Fruit fly (Drosophila melanogaster) whole organism, prepupa: Measurements from ENCODE around the gene Vps13B.

Source experiments
- Blimp-1 ChIP-seq: fragments of 200-800 bp; sonication (Bioruptor generic); optimal IDR thresholded peaks from 3 replicates; lab custom pipeline; 2017; ENCODE audit warnings: missing biosample characterization, missing genetic modification characterization, mild to moderate bottlenecking, moderate library complexity, missing genetic modification reagents
- CG10631 ChIP-seq: fragments of 200-800 bp; sonication (Bioruptor generic); optimal IDR thresholded peaks from 2 replicates; lab custom pipeline; 2016; ENCODE audit warnings: missing biosample characterization, missing genetic modification characterization
- CG10669 ChIP-seq: fragments of 200-800 bp; sonication (Bioruptor generic); optimal IDR thresholded peaks from 3 replicates; lab custom pipeline; 2018; ENCODE audit warnings: missing biosample characterization, mild to moderate bottlenecking, missing genetic modification characterization, moderate library complexity
- CG11294 ChIP-seq: fragments of 200-800 bp; sonication (Bioruptor generic); IDR thresholded peaks from 2 replicates; pipeline ENCODE4 v1.3.6; 2022; ENCODE audit warnings: missing biosample characterization, missing genetic modification characterization
- CG11902 ChIP-seq: fragments of 200-800 bp; sonication (Bioruptor generic); optimal IDR thresholded peaks from 3 replicates; lab custom pipeline; 2016; ENCODE audit warnings: missing biosample characterization, missing genetic modification characterization
- CG15336 ChIP-seq: fragments of 200-800 bp; sonication (Bioruptor generic); IDR thresholded peaks from 2 replicates; pipeline ENCODE4 v1.3.6; 2022; ENCODE audit warnings: missing biosample characterization, missing genetic modification characterization
- CG1621 ChIP-seq: fragments of 200-800 bp; sonication (Bioruptor generic); optimal IDR thresholded peaks from 3 replicates; lab custom pipeline; 2018; ENCODE audit warnings: missing biosample characterization, mild to moderate bottlenecking, missing genetic modification characterization
- CG3032 ChIP-seq: fragments of 200-800 bp; optimal IDR thresholded peaks from 2 replicates; lab custom pipeline; 2019; ENCODE audit warnings: missing biosample characterization, mild to moderate bottlenecking, missing genetic modification characterization, moderate library complexity
- CG3919 ChIP-seq: fragments of 200-800 bp; sonication (Bioruptor generic); optimal IDR thresholded peaks from 3 replicates; lab custom pipeline; 2016; ENCODE audit warnings: missing biosample characterization, missing genetic modification characterization
- CG4318 ChIP-seq: fragments of 200-800 bp; sonication (Bioruptor generic); optimal IDR thresholded peaks from 3 replicates; lab custom pipeline; 2017; ENCODE audit warnings: missing biosample characterization, mild to moderate bottlenecking, missing genetic modification characterization
- CG6163 ChIP-seq: fragments of 200-800 bp; sonication (Bioruptor generic); IDR thresholded peaks from 3 replicates; pipeline ENCODE4 v1.3.6; 2022; ENCODE audit warnings: missing biosample characterization, missing genetic modification characterization
- CG6276 ChIP-seq: fragments of 200-800 bp; sonication (Bioruptor generic); optimal IDR thresholded peaks from 2 replicates; lab custom pipeline; 2017; ENCODE audit warnings: missing biosample characterization, mild to moderate bottlenecking, missing genetic modification characterization
- CG6792 ChIP-seq: fragments of 200-800 bp; sonication (Bioruptor generic); optimal IDR thresholded peaks from 3 replicates; lab custom pipeline; 2016; ENCODE audit warnings: missing biosample characterization, missing genetic modification characterization
- CG6808 ChIP-seq: fragments of 200-800 bp; sonication (Bioruptor generic); optimal IDR thresholded peaks from 3 replicates; lab custom pipeline; 2017; ENCODE audit warnings: missing biosample characterization, missing genetic modification characterization, mild to moderate bottlenecking, moderate library complexity, missing genetic modification reagents
- CG6854 ChIP-seq: fragments of 200-800 bp; sonication (Bioruptor generic); optimal IDR thresholded peaks from 2 replicates; lab custom pipeline; 2017; ENCODE audit warnings: missing biosample characterization, mild to moderate bottlenecking, missing genetic modification characterization
- CG7368 ChIP-seq: fragments of 200-800 bp; sonication (Bioruptor generic); optimal IDR thresholded peaks from 3 replicates; lab custom pipeline; 2016; ENCODE audit warnings: missing biosample characterization, missing genetic modification characterization
- CG8119 ChIP-seq: fragments of 200-800 bp; sonication (Bioruptor generic); IDR thresholded peaks from 3 replicates; pipeline ENCODE4 v1.3.6; 2022; ENCODE audit warnings: missing biosample characterization, missing genetic modification characterization
- CG8319 ChIP-seq: fragments of 200-800 bp; sonication (Bioruptor generic); optimal IDR thresholded peaks from 3 replicates; lab custom pipeline; 2016; ENCODE audit warnings: missing biosample characterization, missing genetic modification characterization
- CG8632 ChIP-seq: fragments of 200-800 bp; sonication (Bioruptor generic); optimal IDR thresholded peaks from 3 replicates; lab custom pipeline; 2016; ENCODE audit warnings: missing biosample characterization, missing genetic modification characterization
- CG9139 ChIP-seq: fragments of 200-800 bp; sonication (Bioruptor generic); optimal IDR thresholded peaks from 3 replicates; lab custom pipeline; 2017; ENCODE audit warnings: missing biosample characterization, mild to moderate bottlenecking, missing genetic modification characterization
- Eip75B ChIP-seq: fragments of 200-800 bp; sonication (Bioruptor generic); optimal IDR thresholded peaks from 3 replicates; lab custom pipeline; 2016; ENCODE audit warnings: missing biosample characterization, missing genetic modification characterization
- Eip78C ChIP-seq: fragments of 200-800 bp; sonication (Bioruptor generic); peaks from one replicate; lab custom pipeline; 2016; ENCODE audit warnings: missing biosample characterization, missing genetic modification characterization
- Eip93F ChIP-seq: fragments of 200-800 bp; sonication (Bioruptor generic); optimal IDR thresholded peaks from 2 replicates; lab custom pipeline; 2016; ENCODE audit warnings: missing biosample characterization, mild to moderate bottlenecking, missing genetic modification characterization
- Ets21C ChIP-seq: fragments of 200-800 bp; sonication (Bioruptor generic); optimal IDR thresholded peaks from 3 replicates; lab custom pipeline; 2016; ENCODE audit warnings: missing biosample characterization, missing genetic modification characterization
- Ets96B ChIP-seq: fragments of 200-800 bp; optimal IDR thresholded peaks from 2 replicates; lab custom pipeline; 2019; ENCODE audit warnings: missing biosample characterization, mild to moderate bottlenecking, missing genetic modification characterization, moderate library complexity
- Hr38 ChIP-seq: sonication (Bioruptor generic); optimal IDR thresholded peaks from 2 replicates; lab custom pipeline; 2016; ENCODE audit warnings: missing biosample characterization, missing genetic modification characterization
- Hr39 ChIP-seq: fragments of 200-800 bp; sonication (Bioruptor generic); optimal IDR thresholded peaks from 2 replicates; lab custom pipeline; 2016; ENCODE audit warnings: missing biosample characterization, missing genetic modification characterization
- Hr4 ChIP-seq: fragments of 200-800 bp; sonication (Bioruptor generic); optimal IDR thresholded peaks from 3 replicates; lab custom pipeline; 2016; ENCODE audit warnings: missing biosample characterization, missing genetic modification characterization
- Lpt ChIP-seq: fragments of 200-800 bp; sonication (Bioruptor generic); optimal IDR thresholded peaks from 3 replicates; lab custom pipeline; 2016; ENCODE audit warnings: missing biosample characterization, missing genetic modification characterization
- Met ChIP-seq: fragments of 200-800 bp; sonication (Bioruptor generic); optimal IDR thresholded peaks from 3 replicates; lab custom pipeline; 2016; ENCODE audit warnings: missing biosample characterization, missing genetic modification characterization
- OdsH ChIP-seq: fragments of 200-800 bp; sonication (Bioruptor generic); optimal IDR thresholded peaks from 3 replicates; lab custom pipeline; 2016; ENCODE audit warnings: missing biosample characterization, missing genetic modification characterization
- Smox ChIP-seq: fragments of 200-800 bp; sonication (Bioruptor generic); optimal IDR thresholded peaks from 3 replicates; lab custom pipeline; 2016; ENCODE audit warnings: missing biosample characterization, missing genetic modification characterization
- Sox102F ChIP-seq: fragments of 200-800 bp; sonication (Bioruptor generic); optimal IDR thresholded peaks from 2 replicates; lab custom pipeline; 2016; ENCODE audit warnings: missing biosample characterization, mild to moderate bottlenecking, missing genetic modification characterization
- Sox14 ChIP-seq: fragments of 200-800 bp; sonication (Bioruptor generic); optimal IDR thresholded peaks from 3 replicates; lab custom pipeline; 2016; ENCODE audit warnings: missing biosample characterization, missing genetic modification characterization
- Sox15 ChIP-seq: fragments of 200-800 bp; sonication (Bioruptor generic); optimal IDR thresholded peaks from 3 replicates; lab custom pipeline; 2016; ENCODE audit warnings: missing biosample characterization, missing genetic modification characterization
- acj6 ChIP-seq: fragments of 200-800 bp; sonication (Bioruptor generic); optimal IDR thresholded peaks from 3 replicates; lab custom pipeline; 2016; ENCODE audit warnings: missing biosample characterization, missing genetic modification characterization
- dac ChIP-seq: fragments of 200-800 bp; sonication (Bioruptor generic); optimal IDR thresholded peaks from 2 replicates; lab custom pipeline; 2017; ENCODE audit warnings: missing biosample characterization, mild to moderate bottlenecking, missing genetic modification characterization
- dsx ChIP-seq: fragments of 200-800 bp; optimal IDR thresholded peaks from 3 replicates; lab custom pipeline; 2019; ENCODE audit warnings: missing biosample characterization, mild to moderate bottlenecking, missing genetic modification characterization, moderate library complexity; ENCODE audit not compliant: poor library complexity, severe bottlenecking
- eg ChIP-seq: fragments of 200-800 bp; sonication (Bioruptor generic); IDR thresholded peaks from 3 replicates; pipeline ENCODE4 v1.3.6; 2022; ENCODE audit warnings: missing biosample characterization, missing genetic modification characterization
- fd59A ChIP-seq: fragments of 200-800 bp; sonication (Bioruptor generic); optimal IDR thresholded peaks from 2 replicates; lab custom pipeline; 2017; ENCODE audit warnings: missing biosample characterization, mild to moderate bottlenecking, missing genetic modification characterization, missing genetic modification reagents
- fd85E ChIP-seq: fragments of 200-800 bp; sonication (Bioruptor generic); optimal IDR thresholded peaks from 3 replicates; lab custom pipeline; 2016; ENCODE audit warnings: missing biosample characterization, missing genetic modification characterization
- pdm3 ChIP-seq: fragments of 200-800 bp; sonication (Bioruptor generic); optimal IDR thresholded peaks from 3 replicates; lab custom pipeline; 2016; ENCODE audit warnings: missing biosample characterization, missing genetic modification characterization
- salr ChIP-seq, 2 experiments: fragments of 200-800 bp; sonication (Bioruptor generic); optimal IDR thresholded peaks; 3 replicates each; lab custom pipeline; 2016 to 2018; ENCODE audit warnings: missing biosample characterization in 2 of 2, missing genetic modification characterization in 2 of 2, mild to moderate bottlenecking in 1 of 2
- svp ChIP-seq: fragments of 200-800 bp; sonication (Bioruptor generic); peaks from one replicate; lab custom pipeline; 2016; ENCODE audit warnings: missing biosample characterization, missing genetic modification characterization
- topi ChIP-seq: fragments of 200-800 bp; sonication (Bioruptor generic); optimal IDR thresholded peaks from 3 replicates; lab custom pipeline; 2016; ENCODE audit warnings: missing biosample characterization, missing genetic modification characterization
- vri ChIP-seq: fragments of 200-800 bp; sonication (Bioruptor generic); optimal IDR thresholded peaks from 3 replicates; lab custom pipeline; 2016; ENCODE audit warnings: missing biosample characterization, mild to moderate bottlenecking, missing genetic modification characterization

The Vps13B gene

DNA sequence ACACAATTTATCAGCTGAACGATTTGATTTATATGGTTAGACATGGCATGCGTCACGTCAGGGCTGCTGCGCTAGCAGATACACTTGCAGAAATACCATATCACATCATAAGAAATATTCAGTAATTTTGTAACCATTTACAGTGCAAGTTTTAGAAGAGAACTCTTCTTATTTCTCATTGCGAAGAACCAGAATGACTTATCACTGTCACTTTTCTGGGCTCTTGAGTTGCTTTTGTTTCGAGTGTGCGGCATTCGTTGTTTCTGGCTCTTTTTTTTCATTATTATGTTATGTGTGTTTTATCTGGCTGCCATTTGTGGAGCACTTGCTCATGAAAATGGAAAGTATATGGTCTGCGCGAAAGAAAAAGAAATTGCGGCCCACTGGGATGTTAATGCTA lies 46.2 kb downstream of the Vps13B start (continued):
- TF ChIP-seq Hr38 (no peak), CG3919 (GFP tag; lab: Kevin White, UChicago) (peak; percentile 30), eg (GFP tag; lab: Robert Waterston, UW) (peak; percentile 89), CG15336 (peak; percentile 87), CG11294 (GFP tag; lab: Robert Waterston, UW) (peak; percentile 67), CG4318 (GFP tag; lab: Kevin White, UChicago) (peak; percentile 74), CG11902 (GFP tag; lab: Kevin White, UChicago) (no peak), Sox102F (GFP tag; lab: Kevin White, UChicago) (no peak), Eip93F (GFP tag; lab: Kevin White, UChicago) (no peak), CG1621 (tag; lab: Kevin White, UChicago) (no peak), vri (GFP tag; lab: Kevin White, UChicago) (no peak), CG6808 (no peak), Lpt (GFP tag; lab: Kevin White, UChicago) (peak; percentile 39), fd59A (GFP tag; lab: Kevin White, UChicago) (no peak), pdm3 (GFP tag; lab: Kevin White, UChicago) (peak; percentile 10), svp (GFP tag; lab: Kevin White, UChicago) (no peak), CG8632 (GFP tag; lab: Kevin White, UChicago) (no peak), CG10631 (GFP tag; lab: Kevin White, UChicago) (peak; percentile 24), CG6792 (GFP tag; lab: Kevin White, UChicago) (no peak), Ets96B (tag; lab: Kevin White, UChicago) (no peak), Eip75B (GFP tag; lab: Kevin White, UChicago) (no peak), CG6163 (GFP tag; lab: Robert Waterston, UW) (peak; percentile 84), topi (GFP tag; lab: Kevin White, UChicago) (no peak), salr (GFP tag; optimal IDR thresholded peaks at IDR 0.05; lab: Kevin White, UChicago) (peak in 1 of 2 experiments; percentile 41)

DNA sequence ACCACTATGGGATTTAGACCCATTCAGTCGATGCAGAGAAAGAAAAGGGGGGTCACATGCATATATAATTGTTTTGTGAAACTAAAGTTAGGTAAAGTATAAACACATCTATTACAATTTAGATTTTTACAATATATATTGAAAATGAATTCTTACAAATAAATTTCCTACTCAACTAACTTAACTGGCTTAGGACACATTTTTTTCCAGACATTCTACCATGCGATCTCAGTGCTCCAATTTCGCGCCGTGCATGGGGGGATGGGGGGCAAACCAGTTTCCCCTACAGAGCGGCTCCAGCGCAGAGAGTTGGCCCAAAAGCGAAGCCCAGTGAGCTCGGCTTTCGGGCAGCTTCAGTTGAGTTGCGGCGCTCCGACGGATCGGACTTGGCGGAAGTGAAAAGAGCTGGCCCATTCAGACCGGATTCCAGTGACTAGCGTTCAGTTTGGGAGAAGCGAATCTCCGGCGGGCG lies 47.3 kb downstream of the Vps13B start, which contains the start of gene CG7896:
Gene CG7896 (plus strand): TSS at position 354 of the 472 bp plus-strand sequence.
- TF ChIP-seq Hr39 (GFP tag; lab: Kevin White, UChicago) (peak; percentile 59), CG4318 (GFP tag; lab: Kevin White, UChicago) (no peak), Lpt (GFP tag; lab: Kevin White, UChicago) (peak; percentile 73), Eip78C (GFP tag; lab: Kevin White, UChicago) (peak; percentile 94), Ets96B (tag; lab: Kevin White, UChicago) (peak; percentile 80), CG8632 (GFP tag; lab: Kevin White, UChicago) (peak; percentile 81), pdm3 (GFP tag; lab: Kevin White, UChicago) (peak; percentile 70), Met (GFP tag; lab: Kevin White, UChicago) (peak; percentile 85), Eip93F (GFP tag; lab: Kevin White, UChicago) (peak; percentile 33), CG3032 (tag; lab: Kevin White, UChicago) (peak; percentile 87), CG10669 (GFP tag; lab: Kevin White, UChicago) (peak; percentile 73), OdsH (GFP tag; lab: Kevin White, UChicago) (no peak), CG8319 (GFP tag; lab: Kevin White, UChicago) (peak; percentile 78), eg (GFP tag; lab: Robert Waterston, UW) (peak; percentile 88), CG3919 (GFP tag; lab: Kevin White, UChicago) (peak; percentile 83), CG6808 (peak; percentile 80), Blimp-1 (GFP tag; lab: Kevin White, UChicago) (peak; percentile 49), CG6276 (peak; percentile 78), Eip75B (GFP tag; lab: Kevin White, UChicago) (peak; percentile 76), dsx (GFP tag; lab: Kevin White, UChicago) (peak; percentile 76), CG10631 (GFP tag; lab: Kevin White, UChicago) (peak; percentile 86), CG1621 (tag; lab: Kevin White, UChicago) (peak; percentile 50), vri (GFP tag; lab: Kevin White, UChicago) (peak; percentile 72), CG6792 (GFP tag; lab: Kevin White, UChicago) (peak; percentile 87), salr (GFP tag; optimal IDR thresholded peaks at IDR 0.05; lab: Kevin White, UChicago) (peak; percentile 18 to 72), Hr4 (GFP tag; lab: Kevin White, UChicago) (peak; percentile 87), svp (GFP tag; lab: Kevin White, UChicago) (peak; percentile 97), Sox15 (GFP tag; lab: Kevin White, UChicago) (peak; percentile 75), CG11294 (GFP tag; lab: Robert Waterston, UW) (peak; percentile 80), Ets21C (GFP tag; lab: Kevin White, UChicago) (peak; percentile 69), CG8119 (GFP tag; lab: Robert Waterston, UW) (peak; percentile 93), Sox14 (peak; percentile 70), fd85E (GFP tag; lab: Kevin White, UChicago) (peak; percentile 34), CG9139 (GFP tag; lab: Kevin White, UChicago) (peak; percentile 55), CG6854 (peak; percentile 67), CG7368 (peak; percentile 74), dac (GFP tag; lab: Kevin White, UChicago) (peak; percentile 67), acj6 (GFP tag; lab: Kevin White, UChicago) (peak; percentile 84), Smox (GFP tag; lab: Kevin White, UChicago) (peak; percentile 81), topi (GFP tag; lab: Kevin White, UChicago) (peak; percentile 80)
